Worm (Caenorhabditis elegans): ENCODE results near the gene plc-3.

The plc-3 gene

ce11 chrII:10199906-10200305 is 22.8 kb upstream of the plc-3 start, which contains the start of gene R05H5.4:
Gene R05H5.4 (minus strand): TSS chrII:10200006.
- TF ChIP-seq ahr-1 (tag; optimal IDR thresholded peaks at IDR 0.05) (no peak), C38D4.7 (GFP tag; optimal IDR thresholded peaks at IDR 0.05) (no peak), mec-3 (tag; optimal IDR thresholded peaks at IDR 0.05; ENCODE audit: borderline replicate concordance) (no peak)

DNA sequence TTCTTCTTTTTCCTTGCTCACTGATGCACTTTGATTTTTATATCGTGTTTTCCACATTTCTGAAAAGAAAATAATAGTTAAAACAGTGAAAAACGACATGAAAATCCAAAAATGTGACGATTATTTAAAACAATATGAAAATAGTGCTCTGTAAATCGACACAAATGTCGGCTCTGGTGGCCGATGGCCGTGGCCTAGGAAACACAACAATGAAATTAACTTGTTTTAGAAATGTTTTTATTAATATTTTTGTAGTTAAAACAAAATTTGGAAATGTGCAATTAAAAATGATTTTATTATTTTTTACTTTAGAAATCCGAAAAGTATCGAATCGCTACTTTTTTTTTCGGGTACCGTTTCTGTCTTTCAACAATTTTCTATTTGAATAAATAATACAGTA is 21.9 kb upstream of the plc-3 start, which contains the start of gene arv-1:
Gene arv-1, minus strand, starts transcription at position 65 of the 400 bp plus-strand sequence.
- TF ChIP-seq hlh-8 (tag; optimal IDR thresholded peaks at IDR 0.05) = peak; percentile 65
- TF ChIP-seq pag-3 (tag; optimal IDR thresholded peaks at IDR 0.05; ENCODE audit: borderline replicate concordance) = no peak
- peak; percentile 42 for TF ChIP-seq unc-42 (tag; optimal IDR thresholded peaks at IDR 0.05)
- peak; percentile 19 for TF ChIP-seq elt-2 (tag; optimal IDR thresholded peaks at IDR 0.05)
- TF ChIP-seq ttx-3 (tag; optimal IDR thresholded peaks at IDR 0.05) = no peak
- peak; percentile 40 for TF ChIP-seq ceh-14 (tag; optimal IDR thresholded peaks at IDR 0.05)
- no peak for TF ChIP-seq fkh-10 (GFP tag; optimal IDR thresholded peaks at IDR 0.05)
- TF ChIP-seq ceh-45 (GFP tag; IDR thresholded peaks at IDR 0.05) = no peak
- no peak for TF ChIP-seq Y22D7AL.16 (tag; optimal IDR thresholded peaks at IDR 0.05)
- no peak for TF ChIP-seq eyg-1 (tag; optimal IDR thresholded peaks at IDR 0.05)
- no peak for TF ChIP-seq K02D7.2 (tag; optimal IDR thresholded peaks at IDR 0.05)
- TF ChIP-seq ceh-6 (GFP tag; optimal IDR thresholded peaks at IDR 0.05) = no peak
- TF ChIP-seq elt-4 (tag; optimal IDR thresholded peaks at IDR 0.05) = no peak
- no peak for TF ChIP-seq npax-4 (tag; optimal IDR thresholded peaks at IDR 0.05)
- peak; percentile 74 for TF ChIP-seq tbx-7 (tag; optimal IDR thresholded peaks at IDR 0.05)
- TF ChIP-seq nhr-232 (tag; optimal IDR thresholded peaks at IDR 0.05) = no peak
- no peak for TF ChIP-seq ama-1 (optimal IDR thresholded peaks at IDR 0.05)
- no peak for TF ChIP-seq nfya-1 (tag; optimal IDR thresholded peaks at IDR 0.05)
- TF ChIP-seq gmeb-2 (tag; optimal IDR thresholded peaks at IDR 0.05) = no peak
- no peak for TF ChIP-seq pqm-1 (tag; optimal IDR thresholded peaks at IDR 0.05)
- no peak for TF ChIP-seq hlh-30 (tag; optimal IDR thresholded peaks at IDR 0.05; ENCODE audit: insufficient read depth)
- TF ChIP-seq fax-1 (tag; optimal IDR thresholded peaks at IDR 0.05) = peak; percentile 36
- no peak for TF ChIP-seq fkh-6 (tag; optimal IDR thresholded peaks at IDR 0.05)
- TF ChIP-seq madf-2 (tag; optimal IDR thresholded peaks at IDR 0.05) = no peak
- peak; percentile 81 for TF ChIP-seq tbx-2 (tag; optimal IDR thresholded peaks at IDR 0.05)
- peak; percentile 64 for TF ChIP-seq ceh-2 (tag; optimal IDR thresholded peaks at IDR 0.05)
- peak; percentile 52 for TF ChIP-seq C08G9.2 (tag; optimal IDR thresholded peaks at IDR 0.05)
- TF ChIP-seq syd-9 (tag; optimal IDR thresholded peaks at IDR 0.05) = no peak
- no peak for TF ChIP-seq sdc-2 (tag; optimal IDR thresholded peaks at IDR 0.05)
- TF ChIP-seq sox-2 (GFP tag; IDR thresholded peaks at IDR 0.05) = 0 out of 2 replicates have a peak, but pooled peaks have one; percentile 22
- no peak for TF ChIP-seq ztf-16 (tag; optimal IDR thresholded peaks at IDR 0.05)
- no peak for TF ChIP-seq odd-2 (tag; optimal IDR thresholded peaks at IDR 0.05)
- TF ChIP-seq F13H6.1 (tag; optimal IDR thresholded peaks at IDR 0.05) = no peak
- no peak for TF ChIP-seq che-1 (tag; optimal IDR thresholded peaks at IDR 0.05)
- peak; percentile 54 for TF ChIP-seq zip-5 (tag; optimal IDR thresholded peaks at IDR 0.05)
- TF ChIP-seq ceh-31 (tag; optimal IDR thresholded peaks at IDR 0.05) = peak; percentile 79
- TF ChIP-seq rnt-1 (tag; optimal IDR thresholded peaks at IDR 0.05) = no peak
- no peak for TF ChIP-seq unc-55 (GFP tag; optimal IDR thresholded peaks at IDR 0.05)
- TF ChIP-seq T23F11.4 (GFP tag; optimal IDR thresholded peaks at IDR 0.05) = no peak
- TF ChIP-seq ref-2 (tag; optimal IDR thresholded peaks at IDR 0.05) = peak; percentile 24
- no peak for TF ChIP-seq unc-3 (GFP tag; conservative IDR thresholded peaks at IDR 0.05)
- TF ChIP-seq unc-3 (tag; optimal IDR thresholded peaks at IDR 0.05) = no peak
- no peak for TF ChIP-seq ceh-19 (GFP tag; optimal IDR thresholded peaks at IDR 0.05)
- no peak for TF ChIP-seq unc-86 (tag; optimal IDR thresholded peaks at IDR 0.05)
- peak; percentile 14 for TF ChIP-seq pha-2 (tag; optimal IDR thresholded peaks at IDR 0.05)
- TF ChIP-seq pha-4 (tag; optimal IDR thresholded peaks at IDR 0.05) = no peak
- no peak for TF ChIP-seq mec-3 (tag; optimal IDR thresholded peaks at IDR 0.05; ENCODE audit: borderline replicate concordance)
- no peak for TF ChIP-seq dmd-4 (tag; optimal IDR thresholded peaks at IDR 0.05; ENCODE audit: borderline replicate concordance)
- peak; percentile 70 for TF ChIP-seq ets-4 (tag; optimal IDR thresholded peaks at IDR 0.05)
- TF ChIP-seq C38D4.7 (GFP tag; optimal IDR thresholded peaks at IDR 0.05) = peak; percentile 26
- TF ChIP-seq ceh-18 (tag; optimal IDR thresholded peaks at IDR 0.05) = no peak

All from whole organism, late embryonic.